Fruit fly (Drosophila melanogaster): Measurements from ENCODE around the gene CG13023.

CG13023 gene

dm6 chr3L:16955219-16956002, 28.2 kb upstream of the CG13023 start (continued):
- TF ChIP-seq CrebB (tag; optimal IDR thresholded peaks at IDR 0.05): peak; percentile 63
- peak; percentile 79 for TF ChIP-seq HLH4C (GFP tag; IDR thresholded peaks at IDR 0.05; ENCODE audit: partially characterized antibody)
- TF ChIP-seq CG32532 (GFP tag; IDR thresholded peaks at IDR 0.05): peak; percentile 42; the same call in 1 of the 2 replicates
- TF ChIP-seq vnd (GFP tag; IDR thresholded peaks at IDR 0.05; ENCODE audit: partially characterized antibody): peak; percentile 76
- no peak for TF ChIP-seq sisA (GFP tag; IDR thresholded peaks at IDR 0.05)
- no peak for TF ChIP-seq CG10462 (GFP tag; optimal IDR thresholded peaks at IDR 0.05)
- peak; percentile 11 for TF ChIP-seq caup (GFP tag; optimal IDR thresholded peaks at IDR 0.05; ENCODE audit: severe bottlenecking)
- TF ChIP-seq CG30403 (GFP tag; optimal IDR thresholded peaks at IDR 0.05): peak; percentile 12
- TF ChIP-seq Tbp (GFP tag; optimal IDR thresholded peaks at IDR 0.05): no peak
- TF ChIP-seq grau (tag; optimal IDR thresholded peaks at IDR 0.05): peak; percentile 43
- TF ChIP-seq CG18262 (tag; optimal IDR thresholded peaks at IDR 0.05): no peak
- no peak for TF ChIP-seq ara (GFP tag; IDR thresholded peaks at IDR 0.05)
- TF ChIP-seq tio (GFP tag; optimal IDR thresholded peaks at IDR 0.05): no peak
- peak; percentile 0 for TF ChIP-seq CG30020 (tag; optimal IDR thresholded peaks at IDR 0.05)
- peak; percentile 11; the same call in 1 of the 2 replicates for TF ChIP-seq Adf1 (GFP tag; IDR thresholded peaks at IDR 0.05)
- peak; percentile 60 for TF ChIP-seq nmo (GFP tag; optimal IDR thresholded peaks at IDR 0.05)
- TF ChIP-seq mam (GFP tag; optimal IDR thresholded peaks at IDR 0.05): peak; percentile 33
- peak; percentile 26 for TF ChIP-seq dm (GFP tag; optimal IDR thresholded peaks at IDR 0.05)
- peak; percentile 28 for TF ChIP-seq mirr (GFP tag; optimal IDR thresholded peaks at IDR 0.05)
- TF ChIP-seq phol (tag; optimal IDR thresholded peaks at IDR 0.05): peak; percentile 30
- peak; percentile 18 for TF ChIP-seq CG7839 (tag; optimal IDR thresholded peaks at IDR 0.05)
- TF ChIP-seq al (GFP tag; IDR thresholded peaks at IDR 0.05): no peak
- peak; percentile 79 for TF ChIP-seq CG9797 (GFP tag; optimal IDR thresholded peaks at IDR 0.05)
- TF ChIP-seq Nf-YC (tag; optimal IDR thresholded peaks at IDR 0.05): peak; percentile 46
- TF ChIP-seq eyg (GFP tag; optimal IDR thresholded peaks at IDR 0.05): no peak
- TF ChIP-seq crol (GFP tag; IDR thresholded peaks at IDR 0.05): no peak
- peak; percentile 63 for TF ChIP-seq CG17829 (tag; optimal IDR thresholded peaks at IDR 0.05)
- TF ChIP-seq CG31441 (GFP tag; IDR thresholded peaks at IDR 0.05): 0 out of 2 replicates have a peak, but pooled peaks have one; percentile 11
- TF ChIP-seq CG14860 (GFP tag; IDR thresholded peaks at IDR 0.05; ENCODE audit: partially characterized antibody): peak; percentile 78
- TF ChIP-seq unpg (GFP tag; optimal IDR thresholded peaks at IDR 0.05): peak; percentile 19
- no peak for TF ChIP-seq CG13296 (GFP tag; optimal IDR thresholded peaks at IDR 0.05)
- TF ChIP-seq CG3065 (GFP tag; optimal IDR thresholded peaks at IDR 0.05): no peak
- peak; percentile 6 for TF ChIP-seq Hr3 (GFP tag; optimal IDR thresholded peaks at IDR 0.05)
- no peak for TF ChIP-seq CG10654 (GFP tag; optimal IDR thresholded peaks at IDR 0.05)
- TF ChIP-seq CG12659 (GFP tag; optimal IDR thresholded peaks at IDR 0.05): peak; percentile 81
- no peak for TF ChIP-seq ems (GFP tag; optimal IDR thresholded peaks at IDR 0.05)
- TF ChIP-seq bbx (GFP tag; IDR thresholded peaks at IDR 0.05; ENCODE audit: partially characterized antibody): peak; percentile 90
- peak; percentile 5 for TF ChIP-seq CG34376 (GFP tag; optimal IDR thresholded peaks at IDR 0.05)
- TF ChIP-seq emc (GFP tag; optimal IDR thresholded peaks at IDR 0.05): no peak
- no peak for TF ChIP-seq CG5180 (GFP tag; optimal IDR thresholded peaks at IDR 0.05)
- TF ChIP-seq pnt (GFP tag; optimal IDR thresholded peaks at IDR 0.05): no peak
- TF ChIP-seq amos (GFP tag; IDR thresholded peaks at IDR 0.05; ENCODE audit: partially characterized antibody): peak; percentile 95; the same call in 1 of the 2 replicates
- no peak for TF ChIP-seq Taf1 (GFP tag; IDR thresholded peaks at IDR 0.05)
- peak; percentile 64; the same call in 2 of the 3 replicates for TF ChIP-seq Dbx (GFP tag; IDR thresholded peaks at IDR 0.05)
- peak; percentile 91 for TF ChIP-seq CG6791 (GFP tag; IDR thresholded peaks at IDR 0.05; ENCODE audit: partially characterized antibody)
- peak; percentile 35 to 41 for TF ChIP-seq Hr51 (GFP tag; optimal IDR thresholded peaks at IDR 0.05)
- TF ChIP-seq CG14710 (tag; optimal IDR thresholded peaks at IDR 0.05): peak; percentile 56
- no peak for TF ChIP-seq CG1647 (GFP tag; optimal IDR thresholded peaks at IDR 0.05)
